Worm (Caenorhabditis elegans): ENCODE data around the gene mma-1.

DNA sequence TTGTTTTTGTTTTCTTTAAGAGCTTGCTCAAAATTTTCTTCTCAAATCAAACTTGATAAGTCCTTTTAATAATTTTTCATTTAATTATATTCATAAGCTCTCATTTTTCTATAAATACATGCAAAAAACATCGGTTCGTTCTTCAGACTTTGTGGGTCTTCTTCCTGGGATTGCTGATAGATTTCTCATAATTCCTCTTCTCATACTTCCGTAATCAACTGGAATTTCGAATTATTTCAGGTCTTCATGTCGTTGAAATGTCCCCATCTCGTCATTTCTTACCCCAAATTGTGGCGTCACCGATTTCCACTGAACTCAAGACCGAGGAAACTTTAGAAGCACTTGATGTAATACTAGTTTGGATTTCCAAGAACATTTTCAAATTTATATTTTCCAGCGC, 31.2 kb downstream of the mma-1 start:
- TF ChIP-seq ama-1 (optimal IDR thresholded peaks at IDR 0.05) (no peak), hmbx-1 (tag; optimal IDR thresholded peaks at IDR 0.05) (no peak), B0310.2 (tag; optimal IDR thresholded peaks at IDR 0.05) (no peak), aly-1 (tag; optimal IDR thresholded peaks at IDR 0.05) (no peak), hnd-1 (tag; optimal IDR thresholded peaks at IDR 0.05) (no peak), hmg-4 (GFP tag; optimal IDR thresholded peaks at IDR 0.05) (no peak)
